Fruit fly (Drosophila melanogaster) whole organism, embryonic: ENCODE results near the gene CG1542.

Experiments used
- Atf3 ChIP-seq: fragments of 200-800 bp; sonication (Bioruptor generic); optimal IDR thresholded peaks from 3 replicates; lab custom pipeline; 2016; ENCODE audit warnings: missing biosample characterization, missing genetic modification characterization
- CG10462 ChIP-seq: fragments of 200-800 bp; sonication (Bioruptor generic); optimal IDR thresholded peaks from 2 replicates; lab custom pipeline; 2016; ENCODE audit warnings: missing biosample characterization, missing genetic modification characterization
- CG13894 ChIP-seq: fragments of 200-800 bp; sonication (Bioruptor generic); optimal IDR thresholded peaks from 3 replicates; lab custom pipeline; 2018; ENCODE audit warnings: missing biosample characterization, mild to moderate bottlenecking, missing genetic modification characterization, moderate library complexity
- CG15514 ChIP-seq: fragments of 200-800 bp; sonication (Bioruptor generic); optimal IDR thresholded peaks from 3 replicates; lab custom pipeline; 2017; ENCODE audit warnings: missing biosample characterization, missing genetic modification characterization, mild to moderate bottlenecking, moderate library complexity, missing genetic modification reagents
- CG16813 ChIP-seq: fragments of 200-800 bp; sonication (Bioruptor generic); IDR thresholded peaks from 3 replicates; pipeline ENCODE4 v1.3.6; 2022; ENCODE audit warnings: missing biosample characterization, missing genetic modification characterization; ENCODE audit not compliant: partially characterized antibody
- CG17912 ChIP-seq: fragments of 200-800 bp; sonication (Bioruptor generic); optimal IDR thresholded peaks from 2 replicates; lab custom pipeline; 2018; ENCODE audit warnings: missing biosample characterization, mild to moderate bottlenecking, missing genetic modification characterization
- CG18011 ChIP-seq: fragments of 200-800 bp; sonication (Bioruptor generic); optimal IDR thresholded peaks from 2 replicates; lab custom pipeline; 2017; ENCODE audit warnings: missing biosample characterization, missing genetic modification characterization, mild to moderate bottlenecking, moderate library complexity, missing genotype
- CG30020 ChIP-seq: fragments of 200-800 bp; optimal IDR thresholded peaks from 2 replicates; lab custom pipeline; 2019; ENCODE audit warnings: missing biosample characterization, mild to moderate bottlenecking, missing genetic modification characterization, moderate library complexity
- CG30403 ChIP-seq: fragments of 200-800 bp; sonication (Bioruptor generic); optimal IDR thresholded peaks from 3 replicates; lab custom pipeline; 2016; ENCODE audit warnings: missing biosample characterization, missing genetic modification characterization
- CG34376 ChIP-seq: fragments of 200-800 bp; sonication (Bioruptor generic); optimal IDR thresholded peaks from 2 replicates; lab custom pipeline; 2018; ENCODE audit warnings: missing biosample characterization, mild to moderate bottlenecking, missing genetic modification characterization
- CG3838 ChIP-seq: fragments of 200-800 bp; sonication (Bioruptor generic); optimal IDR thresholded peaks from 3 replicates; lab custom pipeline; 2016; ENCODE audit warnings: missing biosample characterization, missing genetic modification characterization
- CG3995 ChIP-seq: fragments of 200-800 bp; sonication (Bioruptor generic); optimal IDR thresholded peaks from 3 replicates; lab custom pipeline; 2016; ENCODE audit warnings: missing biosample characterization, missing genetic modification characterization
- CG7839 ChIP-seq: fragments of 200-800 bp; sonication (Bioruptor generic); optimal IDR thresholded peaks from 3 replicates; lab custom pipeline; 2018; ENCODE audit warnings: missing biosample characterization, mild to moderate bottlenecking, missing genetic modification characterization, moderate library complexity
- CG8388 ChIP-seq: fragments of 200-800 bp; sonication (Bioruptor generic); optimal IDR thresholded peaks from 2 replicates; lab custom pipeline; 2019; ENCODE audit warnings: missing biosample characterization, mild to moderate bottlenecking, missing genetic modification characterization, moderate library complexity
- CG8944 ChIP-seq: fragments of 200-800 bp; sonication (Bioruptor generic); optimal IDR thresholded peaks from 3 replicates; lab custom pipeline; 2016; ENCODE audit warnings: missing biosample characterization, missing genetic modification characterization
- CG9609 ChIP-seq: fragments of 200-800 bp; sonication (Bioruptor generic); optimal IDR thresholded peaks from 3 replicates; lab custom pipeline; 2016; ENCODE audit warnings: missing biosample characterization, missing genetic modification characterization
- CG9817 ChIP-seq: fragments of 200-800 bp; sonication (Bioruptor generic); optimal IDR thresholded peaks from 2 replicates; lab custom pipeline; 2018; ENCODE audit warnings: missing biosample characterization, mild to moderate bottlenecking, missing genetic modification characterization, moderate library complexity
- D ChIP-seq, 2 experiments: fragments of 200-800 bp in 1 of 2; fragments of >200 bp in 1 of 2; sonication (Bioruptor generic) in 1 of 2; optimal IDR thresholded peaks; 2 replicates in 1 of 2; 3 replicates in 1 of 2; lab custom pipeline; 2017; ENCODE audit warnings: mild to moderate bottlenecking in 1 of 2, missing biosample characterization in 1 of 2, missing genetic modification characterization in 1 of 2, missing genetic modification reagents in 1 of 2
- Dad ChIP-seq: fragments of 200-800 bp; sonication (Bioruptor generic); optimal IDR thresholded peaks from 3 replicates; lab custom pipeline; 2016; ENCODE audit warnings: missing biosample characterization, missing genetic modification characterization
- Dek ChIP-seq: fragments of 200-800 bp; sonication (Bioruptor generic); optimal IDR thresholded peaks from 3 replicates; lab custom pipeline; 2019; ENCODE audit warnings: missing biosample characterization, mild to moderate bottlenecking, missing genetic modification characterization, moderate library complexity
- Doc2 ChIP-seq: fragments of 200-800 bp; sonication (Bioruptor generic); IDR thresholded peaks from 2 replicates; pipeline ENCODE4 v1.3.6; 2022; ENCODE audit warnings: missing biosample characterization, missing genetic modification characterization
- Gsc ChIP-seq: fragments of 200-800 bp; sonication (Bioruptor generic); IDR thresholded peaks from 2 replicates; pipeline ENCODE4 v1.3.6; 2022; ENCODE audit warnings: missing biosample characterization, missing genetic modification characterization
- Gug ChIP-seq: fragments of 200-800 bp; sonication (Bioruptor generic); IDR thresholded peaks from 4 replicates; pipeline ENCODE4 v1.3.6; 2022; ENCODE audit warnings: missing biosample characterization, missing genetic modification characterization
- Hr3 ChIP-seq: fragments of 200-800 bp; sonication (Bioruptor generic); optimal IDR thresholded peaks from 3 replicates; lab custom pipeline; 2016; ENCODE audit warnings: missing biosample characterization, missing genetic modification characterization
- MTF-1 ChIP-seq: fragments of 200-800 bp; sonication (Bioruptor generic); optimal IDR thresholded peaks from 2 replicates; lab custom pipeline; 2018; ENCODE audit warnings: missing biosample characterization, mild to moderate bottlenecking, missing genetic modification characterization, borderline replicate concordance
- Max ChIP-seq: fragments of 200-800 bp; sonication (Bioruptor generic); optimal IDR thresholded peaks from 2 replicates; lab custom pipeline; 2016; ENCODE audit warnings: missing biosample characterization, mild to moderate bottlenecking, missing genetic modification characterization
- Mes4 ChIP-seq: fragments of 200-800 bp; sonication (Bioruptor generic); optimal IDR thresholded peaks from 2 replicates; lab custom pipeline; 2016; ENCODE audit warnings: missing biosample characterization, missing genetic modification characterization
- Sry-β ChIP-seq: fragments of 200-800 bp; sonication (Bioruptor generic); optimal IDR thresholded peaks from 2 replicates; lab custom pipeline; 2018; ENCODE audit warnings: missing biosample characterization, mild to moderate bottlenecking, missing genetic modification characterization, moderate library complexity
- Ssrp ChIP-seq: fragments of 200-800 bp; sonication (Bioruptor generic); optimal IDR thresholded peaks from 2 replicates; lab custom pipeline; 2018; ENCODE audit warnings: missing biosample characterization, mild to moderate bottlenecking, missing genetic modification characterization, moderate library complexity
- Trl ChIP-seq, 3 experiments: fragments of >200 bp in 2 of 3; fragments of 200-800 bp in 1 of 3; sonication (Bioruptor generic) in 1 of 3; optimal IDR thresholded peaks; 2 replicates in 1 of 3; 3 replicates in 2 of 3; lab custom pipeline; 2016 to 2017; ENCODE audit warnings: missing biosample characterization in 1 of 3, missing genetic modification characterization in 1 of 3
- YL-1 ChIP-seq: fragments of 200-800 bp; sonication (Bioruptor generic); optimal IDR thresholded peaks from 3 replicates; lab custom pipeline; 2017; ENCODE audit warnings: missing biosample characterization, mild to moderate bottlenecking, missing genetic modification characterization
- chif ChIP-seq, 2 experiments: fragments of 200-800 bp; sonication (Bioruptor generic); optimal IDR thresholded peaks; 3 replicates each; lab custom pipeline; 2016; ENCODE audit warnings: missing biosample characterization in 2 of 2, missing genetic modification characterization in 2 of 2
- chm ChIP-seq: fragments of 200-800 bp; sonication (Bioruptor generic); IDR thresholded peaks from 2 replicates; pipeline ENCODE4 v1.3.6; 2022; ENCODE audit warnings: missing biosample characterization, missing genetic modification characterization
- ci ChIP-seq: fragments of 200-800 bp; sonication (Bioruptor generic); IDR thresholded peaks from 3 replicates; pipeline ENCODE4 v1.3.6; 2022; ENCODE audit warnings: missing biosample characterization, missing genetic modification characterization
- emc ChIP-seq: fragments of 200-800 bp; sonication (Bioruptor generic); optimal IDR thresholded peaks from 2 replicates; lab custom pipeline; 2016; ENCODE audit warnings: missing biosample characterization, missing genetic modification characterization
- fd64A ChIP-seq: fragments of 200-800 bp; sonication (Bioruptor generic); optimal IDR thresholded peaks from 3 replicates; lab custom pipeline; 2018; ENCODE audit warnings: missing biosample characterization, mild to moderate bottlenecking, missing genetic modification characterization
- grn ChIP-seq: fragments of 200-800 bp; sonication (Bioruptor generic); optimal IDR thresholded peaks from 3 replicates; lab custom pipeline; 2017; ENCODE audit warnings: missing biosample characterization, missing genetic modification characterization
- hbn ChIP-seq: fragments of 200-800 bp; sonication (Bioruptor generic); IDR thresholded peaks from 2 replicates; pipeline ENCODE4 v1.3.6; 2022; ENCODE audit warnings: missing biosample characterization, missing genetic modification characterization; ENCODE audit not compliant: partially characterized antibody
- hth ChIP-seq: fragments of >200 bp; optimal IDR thresholded peaks from 2 replicates; lab custom pipeline; 2017; ENCODE audit warnings: inconsistent platforms
- knrl ChIP-seq: fragments of 200-800 bp; sonication (Bioruptor generic); IDR thresholded peaks from 3 replicates; pipeline ENCODE4 v1.3.6; 2022; ENCODE audit warnings: missing biosample characterization, missing genetic modification characterization; ENCODE audit not compliant: partially characterized antibody
- lbe ChIP-seq: fragments of 200-800 bp; sonication (Bioruptor generic); optimal IDR thresholded peaks from 2 replicates; lab custom pipeline; 2016; ENCODE audit warnings: missing biosample characterization, mild to moderate bottlenecking, missing genetic modification characterization
- lov ChIP-seq, 2 experiments: fragments of 200-800 bp in 1 of 2; fragments of >200 bp in 1 of 2; sonication (Bioruptor generic) in 1 of 2; IDR thresholded peaks in 1 of 2; optimal IDR thresholded peaks in 1 of 2; 2 replicates in 1 of 2; 3 replicates in 1 of 2; pipeline versions ENCODE4 v1.3.6 to Lab custom; 2017 to 2022; ENCODE audit warnings: missing biosample characterization in 1 of 2, missing genetic modification characterization in 1 of 2
- mirr ChIP-seq: fragments of 200-800 bp; sonication (Bioruptor generic); optimal IDR thresholded peaks from 3 replicates; lab custom pipeline; 2018; ENCODE audit warnings: missing biosample characterization, mild to moderate bottlenecking, missing genetic modification characterization
- stwl ChIP-seq: fragments of 200-800 bp; sonication (Bioruptor generic); optimal IDR thresholded peaks from 3 replicates; lab custom pipeline; 2018; ENCODE audit warnings: missing biosample characterization, mild to moderate bottlenecking, missing genetic modification characterization, moderate library complexity
- tna ChIP-seq: fragments of 200-800 bp; sonication (Bioruptor generic); IDR thresholded peaks from 2 replicates; pipeline ENCODE4 v1.3.6; 2022; ENCODE audit warnings: missing biosample characterization, missing genetic modification characterization; ENCODE audit not compliant: partially characterized antibody
- trem ChIP-seq: fragments of 200-800 bp; optimal IDR thresholded peaks from 3 replicates; lab custom pipeline; 2019; ENCODE audit warnings: missing biosample characterization, mild to moderate bottlenecking, missing genetic modification characterization, moderate library complexity
- zfh2 ChIP-seq: fragments of 200-800 bp; sonication (Bioruptor generic); optimal IDR thresholded peaks from 2 replicates; lab custom pipeline; 2016; ENCODE audit warnings: missing biosample characterization, missing genetic modification characterization

The CG1542 gene

dm6 chr3R:31247281-31247995 is 34.2 kb downstream of the CG1542 start (continued):
- peak; percentile 28 for TF ChIP-seq CG30020
- TF ChIP-seq CG13894: no peak
- no peak for TF ChIP-seq emc (GFP tag; lab: Kevin White, UChicago)
- peak; percentile 71 for TF ChIP-seq MTF-1 (GFP tag; lab: Kevin White, UChicago)
- no peak for TF ChIP-seq CG18011
- peak; percentile 74 for TF ChIP-seq CG30403 (GFP tag; lab: Kevin White, UChicago)
- TF ChIP-seq D (optimal IDR thresholded peaks at IDR 0.05; lab: Kevin White, UChicago): no peak
- TF ChIP-seq D (GFP tag; optimal IDR thresholded peaks at IDR 0.05; lab: Kevin White, UChicago): peak; percentile 67
- peak; percentile 32 for TF ChIP-seq CG10462 (GFP tag; lab: Kevin White, UChicago)
- no peak for TF ChIP-seq CG17912 (GFP tag; lab: Kevin White, UChicago)
- no peak for TF ChIP-seq YL-1 (GFP tag; lab: Kevin White, UChicago)
- TF ChIP-seq CG9817 (tag; lab: Kevin White, UChicago): peak; percentile 56
- no peak for TF ChIP-seq CG16813 (GFP tag; lab: Robert Waterston, UW)
- no peak for TF ChIP-seq mirr (GFP tag; lab: Kevin White, UChicago)
- peak; percentile 83 for TF ChIP-seq CG7839 (tag; lab: Kevin White, UChicago)
- no peak for TF ChIP-seq Trl (optimal IDR thresholded peaks at IDR 0.05; lab: Kevin White, UChicago)
- TF ChIP-seq Trl (GFP tag; optimal IDR thresholded peaks at IDR 0.05; lab: Kevin White, UChicago): peak; percentile 49
- peak; percentile 64 for TF ChIP-seq trem (tag; lab: Kevin White, UChicago)
- TF ChIP-seq knrl (GFP tag; lab: Robert Waterston, UW): no peak
- no peak for TF ChIP-seq CG34376
- peak; percentile 89 for TF ChIP-seq ci (GFP tag; lab: Robert Waterston, UW)
- peak; percentile 45 for TF ChIP-seq Mes4 (GFP tag; lab: Kevin White, UChicago)
- peak; percentile 66 for TF ChIP-seq chm (GFP tag; lab: Robert Waterston, UW)
- TF ChIP-seq Dek (tag; lab: Kevin White, UChicago): peak; percentile 57
- TF ChIP-seq Sry-β (GFP tag; lab: Kevin White, UChicago): peak; percentile 5
- peak; percentile 45 for TF ChIP-seq Max (GFP tag; lab: Kevin White, UChicago)
- TF ChIP-seq grn (GFP tag; lab: Kevin White, UChicago): peak; percentile 38
- TF ChIP-seq Ssrp: peak; percentile 75
- no peak for TF ChIP-seq zfh2 (GFP tag; lab: Kevin White, UChicago)
- TF ChIP-seq Doc2 (GFP tag; lab: Robert Waterston, UW): no peak
- no peak for TF ChIP-seq lbe (GFP tag; lab: Kevin White, UChicago)
- TF ChIP-seq lov (optimal IDR thresholded peaks at IDR 0.05; lab: Kevin White, UChicago): no peak
- peak; percentile 80; the same call in 2 of the 3 replicates for TF ChIP-seq lov (GFP tag; IDR thresholded peaks at IDR 0.05; lab: Robert Waterston, UW)
- peak; percentile 55 for TF ChIP-seq Atf3 (GFP tag; lab: Kevin White, UChicago)
- no peak for TF ChIP-seq stwl (tag; lab: Kevin White, UChicago)
- TF ChIP-seq CG3838: no peak
- TF ChIP-seq CG8944 (GFP tag; lab: Kevin White, UChicago): peak; percentile 70
- no peak for TF ChIP-seq hbn (GFP tag; lab: Robert Waterston, UW)
- no peak for TF ChIP-seq hth (lab: Kevin White, UChicago)
- TF ChIP-seq Gug: peak; percentile 51; the same call in 2 of the 4 replicates
- TF ChIP-seq Gsc (GFP tag; lab: Robert Waterston, UW): peak; percentile 40; the same call in 1 of the 2 replicates
- TF ChIP-seq Dad (GFP tag; lab: Kevin White, UChicago): peak; percentile 51
- TF ChIP-seq fd64A (GFP tag; lab: Kevin White, UChicago): peak; percentile 46
- TF ChIP-seq tna: no peak
- TF ChIP-seq CG3995 (GFP tag; lab: Kevin White, UChicago): no peak
- TF ChIP-seq chif (GFP tag; optimal IDR thresholded peaks at IDR 0.05; lab: Kevin White, UChicago): peak; percentile 61 to 69
- peak; percentile 70 for TF ChIP-seq CG8388 (GFP tag; lab: Kevin White, UChicago)
- peak; percentile 26 for TF ChIP-seq Hr3 (GFP tag; lab: Kevin White, UChicago)
- TF ChIP-seq CG15514 (GFP tag; lab: Kevin White, UChicago): peak; percentile 33
- TF ChIP-seq CG9609 (GFP tag; lab: Kevin White, UChicago): peak; percentile 52
